Fruit fly (Drosophila melanogaster) whole organism, embryonic: Measurements from ENCODE around the gene pug.

ENCODE experiments used
- ATbp ChIP-seq: fragments of 200-800 bp; sonication (Bioruptor generic); optimal IDR thresholded peaks from 2 replicates; lab custom pipeline; 2017; ENCODE audit warnings: missing biosample characterization, mild to moderate bottlenecking, missing genetic modification characterization, missing genetic modification reagents
- Antp ChIP-seq: fragments of 200-800 bp; sonication (Bioruptor generic); optimal IDR thresholded peaks from 3 replicates; lab custom pipeline; 2016; ENCODE audit warnings: missing biosample characterization, missing genetic modification characterization
- CG10321 ChIP-seq: fragments of 200-800 bp; sonication (Bioruptor generic); IDR thresholded peaks from 2 replicates; pipeline ENCODE4 v1.3.6; 2022; ENCODE audit warnings: missing biosample characterization, missing genetic modification characterization
- CG10979 ChIP-seq: fragments of 200-800 bp; sonication (Bioruptor generic); optimal IDR thresholded peaks from 2 replicates; lab custom pipeline; 2018; ENCODE audit warnings: missing biosample characterization, mild to moderate bottlenecking, missing genetic modification characterization, moderate library complexity
- CG11504 ChIP-seq: fragments of 200-800 bp; sonication (Bioruptor generic); optimal IDR thresholded peaks from 3 replicates; lab custom pipeline; 2019; ENCODE audit warnings: missing biosample characterization, mild to moderate bottlenecking, missing genetic modification characterization, moderate library complexity
- CG11560 ChIP-seq: fragments of 200-800 bp; sonication (Bioruptor generic); IDR thresholded peaks from 3 replicates; pipeline ENCODE4 v1.3.6; 2022; ENCODE audit warnings: missing biosample characterization, missing genetic modification characterization
- CG11723 ChIP-seq: fragments of 200-800 bp; sonication (Bioruptor generic); optimal IDR thresholded peaks from 2 replicates; lab custom pipeline; 2017; ENCODE audit warnings: missing biosample characterization, mild to moderate bottlenecking, missing genetic modification characterization
- CG1233 ChIP-seq: fragments of 200-800 bp; sonication (Bioruptor generic); optimal IDR thresholded peaks from 4 replicates; lab custom pipeline; 2018; ENCODE audit warnings: missing biosample characterization, mild to moderate bottlenecking, missing genetic modification characterization
- CG14014 ChIP-seq: fragments of 200-800 bp; sonication (Bioruptor generic); IDR thresholded peaks from 2 replicates; pipeline ENCODE4 v1.3.6; 2022; ENCODE audit warnings: missing biosample characterization, missing genetic modification characterization
- CG16815 ChIP-seq: fragments of 200-800 bp; sonication (Bioruptor generic); optimal IDR thresholded peaks from 3 replicates; lab custom pipeline; 2017; ENCODE audit warnings: missing biosample characterization, mild to moderate bottlenecking, missing genetic modification characterization
- CG17328 ChIP-seq: fragments of 200-800 bp; sonication (Bioruptor generic); IDR thresholded peaks from 2 replicates; pipeline ENCODE4 v1.3.6; 2022; ENCODE audit warnings: missing biosample characterization, missing genetic modification characterization
- CG17829 ChIP-seq: fragments of 200-800 bp; optimal IDR thresholded peaks from 2 replicates; lab custom pipeline; 2019; ENCODE audit warnings: missing biosample characterization, mild to moderate bottlenecking, missing genetic modification characterization, moderate library complexity
- CG2712 ChIP-seq: fragments of 200-800 bp; optimal IDR thresholded peaks from 3 replicates; lab custom pipeline; 2019; ENCODE audit warnings: missing biosample characterization, mild to moderate bottlenecking, missing genetic modification characterization, moderate library complexity
- CG31441 ChIP-seq: fragments of 200-800 bp; sonication (Bioruptor generic); IDR thresholded peaks from 2 replicates; pipeline ENCODE4 v1.3.6; 2022; ENCODE audit warnings: missing biosample characterization, missing genetic modification characterization
- CG32772 ChIP-seq: fragments of 200-800 bp; sonication (Bioruptor generic); IDR thresholded peaks from 2 replicates; pipeline ENCODE4 v1.3.6; 2022; ENCODE audit warnings: missing biosample characterization, missing genetic modification characterization
- CG4404 ChIP-seq: fragments of 200-800 bp; sonication (Bioruptor generic); IDR thresholded peaks from 2 replicates; pipeline ENCODE4 v1.3.6; 2022; ENCODE audit warnings: missing biosample characterization, missing genetic modification characterization
- CG6689 ChIP-seq: fragments of 200-800 bp; sonication (Bioruptor generic); IDR thresholded peaks from 2 replicates; pipeline ENCODE4 v1.3.6; 2022; ENCODE audit warnings: missing biosample characterization, missing genetic modification characterization
- CG8924 ChIP-seq: fragments of 200-800 bp; optimal IDR thresholded peaks from 3 replicates; lab custom pipeline; 2019; ENCODE audit warnings: missing biosample characterization, mild to moderate bottlenecking, missing genetic modification characterization, moderate library complexity
- CkIIα-i1 ChIP-seq: fragments of 200-800 bp; sonication (Bioruptor generic); IDR thresholded peaks from 2 replicates; pipeline ENCODE4 v1.3.6; 2022; ENCODE audit warnings: missing biosample characterization, missing genetic modification characterization
- Dip3 ChIP-seq: fragments of 200-800 bp; sonication (Bioruptor generic); optimal IDR thresholded peaks from 3 replicates; lab custom pipeline; 2016; ENCODE audit warnings: missing biosample characterization, missing genetic modification characterization
- Eip74EF ChIP-seq, 2 experiments: fragments of 200-800 bp in 1 of 2; fragments of >200 bp in 1 of 2; sonication (Bioruptor generic) in 1 of 2; optimal IDR thresholded peaks; 2 replicates each; lab custom pipeline; 2017 to 2019; ENCODE audit warnings: missing biosample characterization in 2 of 2, missing genetic modification characterization in 2 of 2, mild to moderate bottlenecking in 1 of 2, moderate library complexity in 1 of 2
- Gug ChIP-seq: fragments of 200-800 bp; sonication (Bioruptor generic); IDR thresholded peaks from 4 replicates; pipeline ENCODE4 v1.3.6; 2022; ENCODE audit warnings: missing biosample characterization, missing genetic modification characterization
- HLH54F ChIP-seq: fragments of 200-800 bp; sonication (Bioruptor generic); optimal IDR thresholded peaks from 3 replicates; lab custom pipeline; 2016; ENCODE audit warnings: missing biosample characterization, missing genetic modification characterization
- HmgZ ChIP-seq: fragments of 200-800 bp; sonication (Bioruptor generic); optimal IDR thresholded peaks from 2 replicates; lab custom pipeline; 2018; ENCODE audit warnings: missing biosample characterization, mild to moderate bottlenecking, missing genetic modification characterization
- Hr51 ChIP-seq, 2 experiments: fragments of 200-800 bp; sonication (Bioruptor generic); optimal IDR thresholded peaks; 2 replicates in 1 of 2; 3 replicates in 1 of 2; lab custom pipeline; 2016 to 2018; ENCODE audit warnings: missing biosample characterization in 2 of 2, missing genetic modification characterization in 2 of 2, mild to moderate bottlenecking in 1 of 2, moderate library complexity in 1 of 2
- NC2β ChIP-seq: fragments of 200-800 bp; sonication (Bioruptor generic); optimal IDR thresholded peaks from 2 replicates; lab custom pipeline; 2016; ENCODE audit warnings: missing biosample characterization, missing genetic modification characterization
- Scr ChIP-seq: fragments of 200-800 bp; sonication (Bioruptor generic); IDR thresholded peaks from 2 replicates; pipeline ENCODE4 v1.3.6; 2022; ENCODE audit warnings: missing biosample characterization, missing genetic modification characterization; ENCODE audit not compliant: partially characterized antibody
- Xrp1 ChIP-seq: fragments of 200-800 bp; sonication (Bioruptor generic); IDR thresholded peaks from 2 replicates; pipeline ENCODE4 v1.3.6; 2022; ENCODE audit warnings: missing biosample characterization, missing genetic modification characterization
- ab ChIP-seq: fragments of 200-800 bp; sonication (Bioruptor generic); optimal IDR thresholded peaks from 2 replicates; lab custom pipeline; 2016; ENCODE audit warnings: missing biosample characterization, missing genetic modification characterization
- abd-A ChIP-seq: fragments of 200-800 bp; sonication (Bioruptor generic); optimal IDR thresholded peaks from 3 replicates; lab custom pipeline; 2019; ENCODE audit warnings: missing biosample characterization, mild to moderate bottlenecking, missing genetic modification characterization, moderate library complexity
- ac ChIP-seq: fragments of 200-800 bp; sonication (Bioruptor generic); optimal IDR thresholded peaks from 3 replicates; lab custom pipeline; 2017; ENCODE audit warnings: missing biosample characterization, mild to moderate bottlenecking, missing genetic modification characterization
- ara ChIP-seq: fragments of 200-800 bp; sonication (Bioruptor generic); IDR thresholded peaks from 2 replicates; pipeline ENCODE4 v1.3.6; 2022; ENCODE audit warnings: missing biosample characterization, missing genetic modification characterization
- chinmo ChIP-seq: fragments of 200-800 bp; sonication (Bioruptor generic); IDR thresholded peaks from 4 replicates; pipeline ENCODE4 v1.3.6; 2022; ENCODE audit warnings: missing biosample characterization, missing genetic modification characterization; ENCODE audit not compliant: partially characterized antibody
- grn ChIP-seq: fragments of 200-800 bp; sonication (Bioruptor generic); optimal IDR thresholded peaks from 3 replicates; lab custom pipeline; 2017; ENCODE audit warnings: missing biosample characterization, missing genetic modification characterization
- inv ChIP-seq: fragments of 200-800 bp; sonication (Bioruptor generic); IDR thresholded peaks from 2 replicates; pipeline ENCODE4 v1.3.6; 2022; ENCODE audit warnings: missing biosample characterization, missing genetic modification characterization; ENCODE audit not compliant: partially characterized antibody
- ken ChIP-seq: fragments of 200-800 bp; sonication (Bioruptor generic); IDR thresholded peaks from 3 replicates; pipeline ENCODE4 v1.3.6; 2022; ENCODE audit warnings: missing biosample characterization, missing genetic modification characterization
- kni ChIP-seq: fragments of 200-800 bp; sonication (Bioruptor generic); optimal IDR thresholded peaks from 3 replicates; lab custom pipeline; 2017; ENCODE audit warnings: mild to moderate bottlenecking, missing biosample characterization, missing genetic modification reagents, missing genetic modification characterization
- phol ChIP-seq: fragments of 200-800 bp; sonication (Bioruptor generic); optimal IDR thresholded peaks from 3 replicates; lab custom pipeline; 2018; ENCODE audit warnings: missing biosample characterization, mild to moderate bottlenecking, missing genetic modification characterization, moderate library complexity
- prd ChIP-seq, 3 experiments: fragments of >200 bp in 2 of 3; fragments of 200-800 bp in 1 of 3; sonication (Bioruptor generic) in 1 of 3; optimal IDR thresholded peaks in 2 of 3; IDR thresholded peaks in 1 of 3; 2 replicates in 2 of 3; 3 replicates in 1 of 3; pipeline versions ENCODE4 v1.3.6 to Lab custom; 2017 to 2022; ENCODE audit warnings: missing biosample characterization in 1 of 3, missing genetic modification characterization in 1 of 3
- sd ChIP-seq: fragments of 200-800 bp; sonication (Bioruptor generic); optimal IDR thresholded peaks from 3 replicates; lab custom pipeline; 2018; ENCODE audit warnings: missing biosample characterization, mild to moderate bottlenecking, missing genetic modification characterization, moderate library complexity
- sens ChIP-seq: fragments of 200-800 bp; sonication (Bioruptor generic); peaks from one replicate; lab custom pipeline; 2016; ENCODE audit warnings: missing biosample characterization, missing genetic modification characterization
- sqz ChIP-seq: fragments of 200-800 bp; sonication (Bioruptor generic); optimal IDR thresholded peaks from 3 replicates; lab custom pipeline; 2018; ENCODE audit warnings: missing biosample characterization, mild to moderate bottlenecking, missing genetic modification characterization
- tin ChIP-seq: fragments of 200-800 bp; sonication (Bioruptor generic); optimal IDR thresholded peaks from 3 replicates; lab custom pipeline; 2016; ENCODE audit warnings: missing biosample characterization, missing genetic modification characterization
- ttk ChIP-seq: fragments of 200-800 bp; sonication (Bioruptor generic); IDR thresholded peaks from 2 replicates; pipeline ENCODE4 v2.1.2; 2022; ENCODE audit warnings: missing biosample characterization, missing genetic modification characterization
- twi ChIP-seq: fragments of 200-800 bp; optimal IDR thresholded peaks from 2 replicates; lab custom pipeline; 2019; ENCODE audit warnings: missing biosample characterization, mild to moderate bottlenecking, missing genetic modification characterization, moderate library complexity
- vfl ChIP-seq: fragments of 200-800 bp; sonication (Bioruptor generic); optimal IDR thresholded peaks from 2 replicates; lab custom pipeline; 2016; ENCODE audit warnings: missing biosample characterization, missing genetic modification characterization
- z ChIP-seq: fragments of 200-800 bp; sonication (Bioruptor generic); IDR thresholded peaks from 3 replicates; pipeline ENCODE4 v1.3.6; 2022; ENCODE audit warnings: missing biosample characterization, missing genetic modification characterization
- zen ChIP-seq: fragments of 200-800 bp; sonication (Bioruptor generic); optimal IDR thresholded peaks from 3 replicates; lab custom pipeline; 2018; ENCODE audit warnings: missing biosample characterization, mild to moderate bottlenecking, missing genetic modification characterization, moderate library complexity
- zf30C ChIP-seq: fragments of 200-800 bp; sonication (Bioruptor generic); optimal IDR thresholded peaks from 3 replicates; lab custom pipeline; 2018; ENCODE audit warnings: missing biosample characterization, mild to moderate bottlenecking, missing genetic modification characterization

pug gene

dm6 chr3R:10655968-10656367 is 40.4 kb upstream of the pug start (continued):
- TF ChIP-seq inv (GFP tag; lab: Robert Waterston, UW) (no peak), CG11723 (GFP tag; lab: Kevin White, UChicago) (no peak), CG31441 (GFP tag; lab: Robert Waterston, UW) (no peak), ATbp (GFP tag; lab: Kevin White, UChicago) (no peak), CG4404 (GFP tag; lab: Robert Waterston, UW) (0 out of 2 replicates have a peak, but pooled peaks have one; percentile 8), HmgZ (tag; lab: Kevin White, UChicago) (no peak), HLH54F (GFP tag; lab: Kevin White, UChicago) (peak; percentile 20), tin (peak; percentile 6), Antp (peak; percentile 18), CG16815 (peak; percentile 6), CG11504 (tag; lab: Kevin White, UChicago) (peak; percentile 40), Eip74EF (GFP tag; optimal IDR thresholded peaks at IDR 0.05; lab: Kevin White, UChicago) (no peak), ara (peak; percentile 52; the same call in 1 of the 2 replicates), vfl (GFP tag; lab: Kevin White, UChicago) (no peak), Hr51 (GFP tag; optimal IDR thresholded peaks at IDR 0.05; lab: Kevin White, UChicago) (peak in 1 of 2 experiments; percentile 0), CG11560 (tag; lab: Robert Waterston, UW) (no peak), CG6689 (GFP tag; lab: Robert Waterston, UW) (peak; percentile 53)

- TF ChIP-seq CG32772 (peak; percentile 58; the same call in 1 of the 2 replicates), CG8924 (tag; lab: Kevin White, UChicago) (no peak), CG1233 (GFP tag; lab: Kevin White, UChicago) (no peak), Dip3 (GFP tag; lab: Kevin White, UChicago) (no peak), kni (GFP tag; lab: Kevin White, UChicago) (peak; percentile 37), abd-A (tag; lab: Kevin White, UChicago) (peak; percentile 12), sqz (GFP tag; lab: Kevin White, UChicago) (peak; percentile 89), CG10321 (GFP tag; lab: Robert Waterston, UW) (no peak), chinmo (GFP tag; lab: Robert Waterston, UW) (0 out of 4 replicates have a peak, but pooled peaks have one; percentile 18), grn (peak; percentile 77), ab (no peak), NC2β (no peak), Scr (no peak), sd (tag; lab: Kevin White, UChicago) (peak; percentile 5), z (no peak)
Observed at dm6 chr3R:10656578-10656977, 39.8 kb upstream of the pug start.

DNA sequence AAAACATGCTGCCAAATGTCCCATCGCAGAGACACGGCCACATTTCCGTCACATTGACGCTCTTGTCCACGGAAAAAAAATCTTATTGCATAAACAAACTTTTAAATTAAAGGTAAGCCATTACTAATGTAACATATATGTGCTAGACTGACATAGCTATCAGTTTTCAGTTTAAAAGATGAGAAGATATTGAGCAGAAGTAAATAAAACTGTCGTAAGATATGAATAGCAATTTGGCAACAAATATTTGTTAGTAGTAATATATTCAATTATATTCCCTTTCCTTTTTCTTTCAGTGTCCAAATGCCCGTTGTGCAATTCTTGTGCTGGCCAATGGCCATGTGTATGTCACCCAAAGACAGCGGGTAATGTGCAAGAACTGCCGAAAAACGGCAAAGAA is 37.6 kb upstream of the pug start:
- TF ChIP-seq prd (optimal IDR thresholded peaks at IDR 0.05; lab: Kevin White, UChicago) (no peak), prd (GFP tag; IDR thresholded peaks at IDR 0.05; lab: Robert Waterston, UW) (peak; percentile 45; the same call in 2 of the 3 replicates), sens (GFP tag; lab: Kevin White, UChicago) (peak; percentile 74), CkIIα-i1 (GFP tag; lab: Robert Waterston, UW) (no peak), zf30C (GFP tag; lab: Kevin White, UChicago) (peak; percentile 1), ac (GFP tag; lab: Kevin White, UChicago) (no peak), CG17829 (tag; lab: Kevin White, UChicago) (peak; percentile 10), phol (peak; percentile 5), twi (tag; lab: Kevin White, UChicago) (peak; percentile 75), CG14014 (GFP tag; lab: Robert Waterston, UW) (no peak), ttk (GFP tag; lab: Robert Waterston, UW) (no peak), Gug (GFP tag; lab: Robert Waterston, UW) (no peak), CG10979 (tag; lab: Kevin White, UChicago) (peak; percentile 34), zen (tag; lab: Kevin White, UChicago) (peak; percentile 48), CG17328 (GFP tag; lab: Robert Waterston, UW) (0 out of 2 replicates have a peak, but pooled peaks have one; percentile 12), Xrp1 (0 out of 2 replicates have a peak, but pooled peaks have one; percentile 24), CG2712 (tag; lab: Kevin White, UChicago) (peak; percentile 27), ken (GFP tag; lab: Robert Waterston, UW) (no peak)
